Worm (Caenorhabditis elegans) whole organism, young adult: Measurements from ENCODE around the gene abts-4.

ENCODE experiments used
- B0019.2 ChIP-seq: fragments of 200-800 bp; sonication (Bioruptor generic); conservative IDR thresholded peaks from 2 replicates; pipeline ENCODE4 v1.3.6; 2022; ENCODE audit warnings: missing genetic modification reagents, missing genetic modification characterization, missing compliant biosample characterization
- C06A6.2 ChIP-seq: fragments of 200-800 bp; sonication (Bioruptor generic); conservative IDR thresholded peaks from 2 replicates; pipeline ENCODE4 v1.3.6; 2022; ENCODE audit warnings: missing genetic modification characterization, missing compliant biosample characterization
- F23B12.7 ChIP-seq: sonication (generic microtip); optimal IDR thresholded peaks from 2 replicates; lab custom pipeline; 2017; ENCODE audit warnings: missing genetic modification characterization, mild to moderate bottlenecking, missing compliant biosample characterization, antibody characterized with exemption, moderate library complexity; ENCODE audit not compliant: insufficient read depth
- K11D2.4 ChIP-seq: fragments of 200-800 bp; sonication (Bioruptor generic); IDR thresholded peaks from 2 replicates; pipeline ENCODE4 v1.3.6; 2022; ENCODE audit warnings: missing genetic modification reagents, missing genetic modification characterization, missing compliant biosample characterization
- Y53G8AR.9 ChIP-seq: fragments of 200-800 bp; sonication (Bioruptor generic); conservative IDR thresholded peaks from 2 replicates; pipeline ENCODE4 v1.3.6; 2022; ENCODE audit warnings: missing genetic modification reagents, missing genetic modification characterization, missing compliant biosample characterization
- Y56A3A.18 ChIP-seq: fragments of 200-800 bp; sonication (Bioruptor generic); IDR thresholded peaks from 2 replicates; pipeline ENCODE4 v1.3.6; 2022; ENCODE audit warnings: missing genetic modification reagents, missing genetic modification characterization, missing compliant biosample characterization
- Y79H2A.3 ChIP-seq: fragments of 200-800 bp; sonication (Bioruptor generic); conservative IDR thresholded peaks from 2 replicates; pipeline ENCODE4 v1.3.6; 2022; ENCODE audit warnings: missing genetic modification reagents, missing genetic modification characterization, missing compliant biosample characterization
- ZK185.1 ChIP-seq: sonication (generic microtip); optimal IDR thresholded peaks from 2 replicates; lab custom pipeline; 2016; ENCODE audit warnings: mild to moderate bottlenecking, missing genetic modification characterization, missing compliant biosample characterization; ENCODE audit not compliant: poor library complexity, severe bottlenecking
- akir-1 ChIP-seq: fragments of 200-800 bp; sonication (Bioruptor generic); optimal IDR thresholded peaks from 2 replicates; lab custom pipeline; 2018; ENCODE audit warnings: mild to moderate bottlenecking, missing genetic modification characterization, moderate library complexity, missing compliant biosample characterization
- atf-7 ChIP-seq: sonication (generic microtip); optimal IDR thresholded peaks from 2 replicates; lab custom pipeline; 2017; ENCODE audit warnings: mild to moderate bottlenecking, missing genetic modification characterization, missing compliant biosample characterization
- attf-3 ChIP-seq: fragments of 200-800 bp; sonication (Bioruptor generic); conservative IDR thresholded peaks from 2 replicates; pipeline ENCODE4 v1.3.6; 2022; ENCODE audit warnings: missing genetic modification reagents, missing genetic modification characterization, missing compliant biosample characterization
- cebp-1 ChIP-seq, 2 experiments: fragments of 200-800 bp in 1 of 2; sonication (Bioruptor generic) in 1 of 2; sonication (generic microtip) in 1 of 2; IDR thresholded peaks in 1 of 2; optimal IDR thresholded peaks in 1 of 2; 2 replicates each; pipeline versions ENCODE4 v1.3.6 to Lab custom; 2017 to 2022; ENCODE audit warnings: missing compliant biosample characterization in 2 of 2, missing genetic modification characterization in 2 of 2, mild to moderate bottlenecking in 1 of 2, missing genetic modification reagents in 1 of 2, moderate library complexity in 1 of 2
- ceh-27 ChIP-seq: fragments of 200-800 bp; sonication (Bioruptor generic); optimal IDR thresholded peaks from 2 replicates; lab custom pipeline; 2018; ENCODE audit warnings: mild to moderate bottlenecking, missing genetic modification characterization, moderate library complexity, missing compliant biosample characterization
- ceh-40 ChIP-seq: fragments of 200-800 bp; sonication (Bioruptor generic); IDR thresholded peaks from 2 replicates; pipeline ENCODE4 v1.3.6; 2022; ENCODE audit warnings: missing genetic modification characterization, missing compliant biosample characterization
- die-1 ChIP-seq: sonication (generic microtip); optimal IDR thresholded peaks from 2 replicates; lab custom pipeline; 2016; ENCODE audit warnings: missing genotype, mild to moderate bottlenecking, missing genetic modification characterization, missing compliant biosample characterization
- ekl-4 ChIP-seq: fragments of 200-800 bp; sonication (Bioruptor generic); IDR thresholded peaks from 2 replicates; pipeline ENCODE4 v1.3.6; 2022; ENCODE audit warnings: missing genetic modification reagents, missing genetic modification characterization, missing compliant biosample characterization
- fkh-3 ChIP-seq: sonication (generic microtip); optimal IDR thresholded peaks from 2 replicates; lab custom pipeline; 2016; ENCODE audit warnings: mild to moderate bottlenecking, missing genetic modification characterization, missing compliant biosample characterization
- gei-17 ChIP-seq: fragments of 200-800 bp; sonication (Bioruptor generic); optimal IDR thresholded peaks from 2 replicates; lab custom pipeline; 2018; ENCODE audit warnings: mild to moderate bottlenecking, missing genetic modification characterization, missing compliant biosample characterization
- hlh-12 ChIP-seq: sonication (generic microtip); optimal IDR thresholded peaks from 2 replicates; lab custom pipeline; 2016; ENCODE audit warnings: missing genetic modification characterization, missing compliant biosample characterization
- hmg-1.2 ChIP-seq: fragments of 200-800 bp; sonication (Bioruptor generic); IDR thresholded peaks from 2 replicates; pipeline ENCODE4 v1.3.6; 2022; ENCODE audit warnings: missing genetic modification reagents, missing genetic modification characterization, missing compliant biosample characterization
- let-526 ChIP-seq: fragments of 200-800 bp; sonication (Bioruptor generic); IDR thresholded peaks from 2 replicates; pipeline ENCODE4 v1.3.6; 2022; ENCODE audit warnings: missing genetic modification reagents, missing genetic modification characterization, missing compliant biosample characterization
- let-607 ChIP-seq, 2 experiments: fragments of 200-800 bp in 1 of 2; sonication (Bioruptor generic) in 1 of 2; sonication (generic microtip) in 1 of 2; optimal IDR thresholded peaks; 2 replicates each; lab custom pipeline; 2016 to 2018; ENCODE audit warnings: mild to moderate bottlenecking in 2 of 2, missing compliant biosample characterization in 2 of 2, missing genetic modification characterization in 2 of 2, moderate library complexity in 2 of 2, missing genotype in 1 of 2
- lin-26 ChIP-seq: fragments of 200-800 bp; sonication (Bioruptor generic); IDR thresholded peaks from 2 replicates; pipeline ENCODE4 v1.3.6; 2022; ENCODE audit warnings: missing genetic modification reagents, missing genetic modification characterization, missing compliant biosample characterization
- lin-40 ChIP-seq: sonication (generic microtip); optimal IDR thresholded peaks from 2 replicates; lab custom pipeline; 2016; ENCODE audit warnings: missing genetic modification characterization, mild to moderate bottlenecking, missing compliant biosample characterization, missing genotype, missing genetic modification reagents
- lsy-27 ChIP-seq: sonication (generic microtip); optimal IDR thresholded peaks from 2 replicates; lab custom pipeline; 2017; ENCODE audit warnings: missing genetic modification characterization, mild to moderate bottlenecking, missing compliant biosample characterization, antibody characterized with exemption, missing genotype, borderline replicate concordance; ENCODE audit not compliant: insufficient read depth
- madf-8 ChIP-seq: fragments of 200-800 bp; sonication (Bioruptor generic); conservative IDR thresholded peaks from 2 replicates; pipeline ENCODE4 v1.3.6; 2022; ENCODE audit warnings: missing genetic modification reagents, missing genetic modification characterization, missing compliant biosample characterization
- mxl-1 ChIP-seq: sonication (generic microtip); optimal IDR thresholded peaks from 2 replicates; lab custom pipeline; 2016; ENCODE audit warnings: missing genetic modification characterization, missing compliant biosample characterization
- nfyb-1 ChIP-seq: fragments of 200-800 bp; sonication (Bioruptor generic); IDR thresholded peaks from 2 replicates; pipeline ENCODE4 v1.3.6; 2022; ENCODE audit warnings: missing genetic modification reagents, missing genetic modification characterization, missing compliant biosample characterization
- nhr-27 ChIP-seq: fragments of 200-800 bp; sonication (Bioruptor generic); optimal IDR thresholded peaks from 2 replicates; lab custom pipeline; 2018; ENCODE audit warnings: mild to moderate bottlenecking, missing genetic modification characterization, moderate library complexity, missing compliant biosample characterization
- snpc-4 ChIP-seq, 5 experiments: fragments of 150-350 bp in 1 of 5; sonication (generic microtip) in 4 of 5; optimal IDR thresholded peaks; 2 replicates each; lab custom pipeline; 2014 to 2018; ENCODE audit warnings: missing genetic modification characterization in 5 of 5, missing biosample characterization in 3 of 5, antibody characterized with exemption in 2 of 5, mild to moderate bottlenecking in 2 of 5, missing compliant biosample characterization in 2 of 5, missing genotype in 2 of 5, moderate library complexity in 2 of 5, missing genetic modification reagents in 1 of 5
- sptf-2 ChIP-seq: fragments of 200-800 bp; sonication (Bioruptor generic); optimal IDR thresholded peaks from 2 replicates; lab custom pipeline; 2018; ENCODE audit warnings: mild to moderate bottlenecking, missing genetic modification characterization, missing compliant biosample characterization
- tlf-1 ChIP-seq: fragments of 200-800 bp; sonication (Bioruptor generic); optimal IDR thresholded peaks from 2 replicates; lab custom pipeline; 2018; ENCODE audit warnings: mild to moderate bottlenecking, missing genetic modification characterization, missing compliant biosample characterization
- unc-62 ChIP-seq: fragments of 150-350 bp; optimal IDR thresholded peaks from 2 replicates; lab custom pipeline; 2014; ENCODE audit warnings: missing biosample characterization, missing genetic modification reagents, missing genetic modification characterization
- zfh-2 ChIP-seq: fragments of 200-800 bp; sonication (Bioruptor generic); conservative IDR thresholded peaks from 2 replicates; pipeline ENCODE4 v1.3.6; 2022; ENCODE audit warnings: missing genetic modification reagents, missing genetic modification characterization, missing compliant biosample characterization
- ztf-18 ChIP-seq: sonication (generic microtip); optimal IDR thresholded peaks from 2 replicates; lab custom pipeline; 2016; ENCODE audit warnings: missing genotype, mild to moderate bottlenecking, missing genetic modification characterization, missing compliant biosample characterization

Gene abts-4

DNA sequence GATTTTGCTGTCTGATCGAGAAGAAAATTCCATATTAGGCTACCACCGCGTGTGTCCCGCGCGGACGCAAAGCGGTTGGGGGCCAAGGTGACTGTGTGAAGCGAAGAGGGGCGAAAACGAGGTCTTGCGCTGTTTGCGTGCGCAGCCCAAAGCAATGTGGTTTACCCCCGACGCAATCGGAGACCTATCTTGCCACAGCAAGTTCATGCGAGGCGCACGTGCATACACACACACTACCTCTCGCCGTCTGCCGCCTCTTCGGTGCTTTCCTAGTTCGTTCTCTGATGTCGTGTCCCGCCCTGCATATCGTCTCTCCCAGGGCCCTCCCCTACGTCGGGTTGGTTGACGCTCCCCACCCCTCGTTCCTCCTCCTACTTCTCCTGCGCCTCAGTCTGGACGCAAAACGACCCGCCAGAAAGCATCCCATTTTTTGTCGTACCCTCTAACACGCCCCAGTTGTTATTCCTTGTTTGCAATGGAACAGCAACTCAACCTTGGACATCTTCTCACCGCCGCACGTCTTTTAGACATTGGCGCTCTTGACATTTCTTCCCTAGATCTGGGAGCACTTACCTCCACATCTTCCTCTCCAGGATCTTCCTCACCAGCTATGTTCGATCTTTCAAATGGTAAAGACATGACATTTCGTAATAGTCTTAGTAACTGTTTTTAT, 19.4 kb downstream of the abts-4 start, which contains the start of gene mdl-1 (continued):
- TF ChIP-seq snpc-4 (GFP tag; optimal IDR thresholded peaks at IDR 0.05; lab: Kevin White, UChicago) (peak; percentile 39), snpc-4 (tag; optimal IDR thresholded peaks at IDR 0.05; lab: Kevin White, UChicago) (peak in 3 of 4 experiments; percentile 10 to 23 (median 16)), akir-1 (GFP tag; lab: Kevin White, UChicago) (no peak), fkh-3 (tag; lab: Kevin White, UChicago) (no peak), B0019.2 (GFP tag; lab: Robert Waterston, UW) (no peak), zfh-2 (GFP tag; lab: Robert Waterston, UW) (peak; percentile 98), ceh-27 (GFP tag; lab: Kevin White, UChicago) (peak; percentile 87), mxl-1 (no peak), nhr-27 (tag; lab: Kevin White, UChicago) (peak; percentile 53), ztf-18 (no peak), madf-8 (no peak), ceh-40 (GFP tag; lab: Robert Waterston, UW) (0 out of 2 replicates have a peak, but pooled peaks have one; percentile 52), cebp-1 (GFP tag; IDR thresholded peaks at IDR 0.05; lab: Robert Waterston, UW) (peak; percentile 69), cebp-1 (tag; optimal IDR thresholded peaks at IDR 0.05; lab: Kevin White, UChicago) (peak; percentile 85), F23B12.7 (tag; lab: Kevin White, UChicago) (peak; percentile 70), attf-3 (GFP tag; lab: Robert Waterston, UW) (no peak; the same call in 1 of the 2 replicates), let-607 (tag; optimal IDR thresholded peaks at IDR 0.05; lab: Kevin White, UChicago) (peak in 1 of 2 experiments; percentile 28), hmg-1.2 (peak; percentile 68), tlf-1 (GFP tag; lab: Kevin White, UChicago) (peak; percentile 66)

DNA sequence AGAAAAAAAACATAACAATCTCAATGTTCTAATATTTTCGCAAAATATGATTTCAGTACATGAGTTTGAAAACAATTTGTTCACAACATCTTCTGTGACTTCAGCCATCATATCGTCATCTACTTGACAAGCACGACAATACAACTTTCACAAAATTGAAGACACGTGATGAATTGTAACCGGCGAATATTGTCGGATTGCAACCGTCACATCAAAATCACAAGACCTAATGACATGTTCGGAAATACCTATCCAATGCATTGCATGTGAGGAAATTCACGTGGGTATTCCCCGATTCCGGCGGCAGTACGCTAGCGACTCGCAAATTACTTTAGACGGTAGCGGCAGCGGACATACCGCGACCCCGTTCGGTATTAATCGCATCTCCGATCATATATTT, 20.0 kb downstream of the abts-4 start:
- TF ChIP-seq K11D2.4 (GFP tag; lab: Robert Waterston, UW) (peak; percentile 49; the same call in 1 of the 2 replicates), madf-8 (no peak), ekl-4 (GFP tag; lab: Robert Waterston, UW) (peak; percentile 16; the same call in 1 of the 2 replicates), sptf-2 (no peak), Y79H2A.3 (GFP tag; lab: Robert Waterston, UW) (no peak), nfyb-1 (GFP tag; lab: Robert Waterston, UW) (no peak; the same call in 1 of the 2 replicates), let-607 (tag; optimal IDR thresholded peaks at IDR 0.05; lab: Kevin White, UChicago) (peak in 1 of 2 experiments; percentile 47), hlh-12 (no peak), let-526 (GFP tag; lab: Robert Waterston, UW) (0 out of 2 replicates have a peak, but pooled peaks have one; percentile 4), ZK185.1 (tag; lab: Kevin White, UChicago) (peak; percentile 28), Y53G8AR.9 (GFP tag; lab: Robert Waterston, UW) (0 out of 2 replicates have a peak, but pooled peaks have one; percentile 27), gei-17 (GFP tag; lab: Kevin White, UChicago) (no peak), lin-26 (GFP tag; lab: Robert Waterston, UW) (peak; percentile 45; the same call in 1 of the 2 replicates), die-1 (tag; lab: Kevin White, UChicago) (no peak), lsy-27 (tag; lab: Kevin White, UChicago) (no peak), Y56A3A.18 (GFP tag; lab: Robert Waterston, UW) (no peak), C06A6.2 (GFP tag; lab: Robert Waterston, UW) (peak; percentile 67), lin-40 (tag; lab: Kevin White, UChicago) (no peak), unc-62 (GFP tag; lab: Kevin White, UChicago) (peak; percentile 93), ceh-27 (GFP tag; lab: Kevin White, UChicago) (peak; percentile 26), atf-7 (tag; lab: Kevin White, UChicago) (peak; percentile 22)
